Fruit fly (Drosophila melanogaster): Measurements from ENCODE around the gene NAAT1.

NAAT1 gene

DNA sequence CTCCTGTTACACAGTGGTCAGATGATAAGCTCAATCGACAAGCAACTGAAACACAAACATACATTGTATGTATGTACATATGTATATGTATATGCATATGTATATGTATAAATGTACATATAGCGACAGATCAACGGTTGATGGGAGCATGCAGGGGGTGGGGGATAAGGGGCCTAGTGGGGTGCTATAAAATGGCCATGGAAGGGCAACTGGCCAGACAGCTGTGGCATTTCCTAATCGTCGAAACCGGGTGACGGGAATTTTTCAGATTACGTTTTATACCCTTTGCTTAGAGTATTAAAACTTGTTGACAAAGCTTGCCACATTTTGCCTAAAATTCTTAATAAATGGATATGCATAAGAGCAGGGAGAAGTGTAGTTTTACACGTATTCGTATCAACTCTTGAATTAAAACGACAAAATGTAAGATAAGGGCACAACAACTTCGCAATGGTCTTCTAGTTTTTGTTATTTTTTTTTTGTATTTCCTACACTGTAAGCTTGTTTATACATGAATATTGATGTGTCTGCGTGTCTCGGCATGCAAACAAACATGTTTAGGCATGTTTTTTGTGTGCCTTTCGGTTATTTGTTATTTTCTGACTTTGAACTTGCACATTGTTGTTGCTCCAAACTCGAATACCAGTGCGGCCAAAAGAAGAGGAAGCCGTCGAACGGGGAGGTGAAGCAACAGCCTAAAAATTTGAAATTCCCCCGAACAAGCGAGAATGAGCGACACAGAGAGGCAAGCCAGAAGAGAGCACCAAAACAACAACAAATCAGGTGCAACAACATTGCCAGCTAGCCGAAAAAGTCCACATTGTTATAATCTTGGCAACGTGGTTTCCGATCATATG, 8.6 kb upstream of the NAAT1 start (continued):
- TF ChIP-seq kah (GFP tag; optimal IDR thresholded peaks at IDR 0.05): peak; percentile 46
- TF ChIP-seq CG16779 (GFP tag; IDR thresholded peaks at IDR 0.05): no peak
- peak; percentile 62 for TF ChIP-seq CG12299 (tag; optimal IDR thresholded peaks at IDR 0.05)
- no peak for TF ChIP-seq hbn (GFP tag; IDR thresholded peaks at IDR 0.05; ENCODE audit: partially characterized antibody)
- TF ChIP-seq CG43689 (GFP tag; IDR thresholded peaks at IDR 0.05): peak; percentile 72
- TF ChIP-seq CG6813 (GFP tag; optimal IDR thresholded peaks at IDR 0.05): peak; percentile 55
- peak; percentile 49 for TF ChIP-seq run (tag; optimal IDR thresholded peaks at IDR 0.05)
- TF ChIP-seq Kr (GFP tag; optimal IDR thresholded peaks at IDR 0.05): no peak
- TF ChIP-seq CG33213 (GFP tag; optimal IDR thresholded peaks at IDR 0.05): peak; percentile 39
- TF ChIP-seq CG6791 (GFP tag; IDR thresholded peaks at IDR 0.05; ENCODE audit: partially characterized antibody): no peak
- peak; percentile 36 for TF ChIP-seq nerfin-1 (tag; optimal IDR thresholded peaks at IDR 0.05)
- peak; percentile 60 for TF ChIP-seq Asciz (GFP tag; optimal IDR thresholded peaks at IDR 0.05)
- TF ChIP-seq Bteb2 (GFP tag; optimal IDR thresholded peaks at IDR 0.05): no peak
- TF ChIP-seq Ssrp (tag; optimal IDR thresholded peaks at IDR 0.05): peak; percentile 81
- TF ChIP-seq ranshi (GFP tag; IDR thresholded peaks at IDR 0.05): peak; percentile 74; the same call in 1 of the 2 replicates
- TF ChIP-seq aop (GFP tag; IDR thresholded peaks at IDR 0.05): no peak
- TF ChIP-seq Trl (optimal IDR thresholded peaks at IDR 0.05): peak; percentile 57 to 74
- peak; percentile 74 for TF ChIP-seq Trl (GFP tag; optimal IDR thresholded peaks at IDR 0.05)
- peak; percentile 81 for TF ChIP-seq Dek (tag; optimal IDR thresholded peaks at IDR 0.05)
- peak; percentile 30 for TF ChIP-seq CG17829 (tag; optimal IDR thresholded peaks at IDR 0.05)
- peak; percentile 67 for TF ChIP-seq kay (GFP tag; optimal IDR thresholded peaks at IDR 0.05)
- peak; percentile 52 for TF ChIP-seq CG12942 (GFP tag; optimal IDR thresholded peaks at IDR 0.05)
- TF ChIP-seq ems (GFP tag; optimal IDR thresholded peaks at IDR 0.05): peak; percentile 62
- peak; percentile 26; the same call in 1 of the 2 replicates for TF ChIP-seq CG10959 (GFP tag; IDR thresholded peaks at IDR 0.05)
- no peak for TF ChIP-seq zen2 (GFP tag; IDR thresholded peaks at IDR 0.05; ENCODE audit: partially characterized antibody)
- no peak for TF ChIP-seq tap (tag; optimal IDR thresholded peaks at IDR 0.05)
- TF ChIP-seq CG15601 (tag; optimal IDR thresholded peaks at IDR 0.05): peak; percentile 44
- peak; percentile 58 for TF ChIP-seq CG9437 (GFP tag; optimal IDR thresholded peaks at IDR 0.05)
- TF ChIP-seq phol (tag; optimal IDR thresholded peaks at IDR 0.05): peak; percentile 68
- TF ChIP-seq CG17568 (GFP tag; optimal IDR thresholded peaks at IDR 0.05): peak; percentile 48
- TF ChIP-seq emc (GFP tag; optimal IDR thresholded peaks at IDR 0.05): peak; percentile 53
- TF ChIP-seq CG17359 (tag; optimal IDR thresholded peaks at IDR 0.05): peak; percentile 84
- peak; percentile 96 for TF ChIP-seq sd (tag; optimal IDR thresholded peaks at IDR 0.05)
- TF ChIP-seq sob (GFP tag; IDR thresholded peaks at IDR 0.05): peak; percentile 79
- no peak for TF ChIP-seq CTCF (GFP tag; optimal IDR thresholded peaks at IDR 0.05)
- TF ChIP-seq CG3163 (GFP tag; optimal IDR thresholded peaks at IDR 0.05): peak; percentile 42
- peak; percentile 80 for TF ChIP-seq CG10209 (GFP tag; optimal IDR thresholded peaks at IDR 0.05)
- no peak for TF ChIP-seq da (GFP tag; optimal IDR thresholded peaks at IDR 0.05)
- no peak for TF ChIP-seq CG2129 (GFP tag; IDR thresholded peaks at IDR 0.05; ENCODE audit: partially characterized antibody)
- TF ChIP-seq gt (GFP tag; IDR thresholded peaks at IDR 0.05): no peak
- peak; percentile 83 for TF ChIP-seq CG13424 (tag; optimal IDR thresholded peaks at IDR 0.05)
- no peak for TF ChIP-seq CG10431 (GFP tag; optimal IDR thresholded peaks at IDR 0.05)
- TF ChIP-seq slou (GFP tag; optimal IDR thresholded peaks at IDR 0.05): peak; percentile 35
- peak; percentile 39 for TF ChIP-seq CG8290 (GFP tag; optimal IDR thresholded peaks at IDR 0.05)
- peak in 1 of 2 experiments; percentile 62 for TF ChIP-seq CG8290 (tag; optimal IDR thresholded peaks at IDR 0.05)
- TF ChIP-seq CG34376 (GFP tag; optimal IDR thresholded peaks at IDR 0.05): peak; percentile 40
- peak; percentile 82 for TF ChIP-seq ase (GFP tag; IDR thresholded peaks at IDR 0.05)
- peak; percentile 40; the same call in 1 of the 3 replicates for TF ChIP-seq sr (GFP tag; IDR thresholded peaks at IDR 0.05)
- peak; percentile 20 for TF ChIP-seq CG10147 (GFP tag; optimal IDR thresholded peaks at IDR 0.05)
- TF ChIP-seq ttk (GFP tag; IDR thresholded peaks at IDR 0.05): peak; percentile 67

Data from whole organism, embryonic.